Worm (Caenorhabditis elegans): ENCODE measurements around the gene egl-44.

The egl-44 gene

DNA sequence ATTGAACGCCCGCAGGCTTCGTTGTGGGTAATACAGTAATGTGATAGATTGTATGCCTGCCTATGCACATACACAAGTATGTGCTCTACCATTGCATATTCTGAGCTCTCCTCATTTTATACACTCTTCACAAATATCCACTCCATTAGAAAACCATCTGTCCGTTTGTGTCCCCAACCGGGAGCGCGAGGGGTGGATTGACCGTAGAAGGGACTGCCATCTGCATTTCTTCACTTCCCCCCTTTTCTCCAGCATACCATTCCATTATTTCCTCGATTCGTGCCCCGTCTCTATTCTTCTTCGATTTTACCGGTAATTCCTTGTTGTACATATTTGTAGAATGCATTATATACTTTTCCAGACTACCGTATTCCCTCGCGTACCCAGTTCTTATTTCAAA lies 4.5 kb downstream of the egl-44 start (continued):
- no peak for TF ChIP-seq dpl-1 (GFP tag; optimal IDR thresholded peaks at IDR 0.05)
- 0 out of 2 replicates have a peak, but pooled peaks have one; percentile 52 for TF ChIP-seq F26F4.8 (GFP tag; conservative IDR thresholded peaks at IDR 0.05)
- TF ChIP-seq unc-62 (GFP tag; optimal IDR thresholded peaks at IDR 0.05 in 1 of 2): peak in 1 of 2 experiments; percentile 46
- no peak for TF ChIP-seq unc-62 (tag; optimal IDR thresholded peaks at IDR 0.05)
- TF ChIP-seq saeg-2 (GFP tag; IDR thresholded peaks at IDR 0.05): no peak
- TF ChIP-seq R02D3.7 (tag; optimal IDR thresholded peaks at IDR 0.05): no peak
- no peak for TF ChIP-seq hif-1 (tag; optimal IDR thresholded peaks at IDR 0.05)
- TF ChIP-seq mep-1 (tag; optimal IDR thresholded peaks at IDR 0.05): no peak
- TF ChIP-seq F44E2.7 (GFP tag; IDR thresholded peaks at IDR 0.05): no peak
- no peak for TF ChIP-seq mxl-3 (GFP tag; optimal IDR thresholded peaks at IDR 0.05)
- no peak for TF ChIP-seq sdz-12 (GFP tag; optimal IDR thresholded peaks at IDR 0.05)
- TF ChIP-seq egl-43 (GFP tag; IDR thresholded peaks at IDR 0.05): 0 out of 2 replicates have a peak, but pooled peaks have one; percentile 7

- TF ChIP-seq mes-2 (tag; optimal IDR thresholded peaks at IDR 0.05; ENCODE audit: poor library complexity, severe bottlenecking): no peak
- peak; percentile 40 for TF ChIP-seq ceh-28 (tag; optimal IDR thresholded peaks at IDR 0.05)
- TF ChIP-seq unc-62 (GFP tag; optimal IDR thresholded peaks at IDR 0.05 in 1 of 2): no peak
- no peak for TF ChIP-seq unc-62 (tag; optimal IDR thresholded peaks at IDR 0.05)
- peak; percentile 22 for TF ChIP-seq hlh-11 (tag; optimal IDR thresholded peaks at IDR 0.05)
- peak; percentile 37 for TF ChIP-seq nhr-28 (tag; optimal IDR thresholded peaks at IDR 0.05)
- TF ChIP-seq aha-1 (tag): peak; percentile 73
- peak in 1 of 2 experiments; percentile 26 for TF ChIP-seq lsy-2 (tag; optimal IDR thresholded peaks at IDR 0.05)
- peak; percentile 59 for TF ChIP-seq hlh-30 (tag; optimal IDR thresholded peaks at IDR 0.05; ENCODE audit: insufficient read depth)
- TF ChIP-seq nhr-11 (tag; optimal IDR thresholded peaks at IDR 0.05): peak; percentile 54
These were observed 5.4 kb downstream of the egl-44 start for ce11 chrII:5933962-5934422.

DNA sequence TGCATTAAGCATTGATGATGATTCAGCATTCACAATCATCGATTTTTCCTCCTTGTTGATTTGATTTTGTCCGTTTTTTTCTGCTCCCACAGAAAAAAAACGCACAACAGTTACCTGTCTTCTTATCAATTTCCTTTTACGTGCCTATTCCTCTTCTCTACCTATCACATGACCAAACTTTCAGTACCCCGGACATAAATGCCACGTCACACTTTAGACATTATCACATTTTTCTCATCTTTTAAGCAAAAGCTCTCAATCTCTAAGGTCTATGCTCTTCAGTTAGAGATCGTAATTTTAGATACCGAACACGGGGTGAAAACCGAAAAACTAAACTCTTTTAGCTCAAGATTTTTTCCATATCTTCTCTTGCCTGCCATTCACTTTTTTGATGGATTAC lies 7.4 kb downstream of the egl-44 start:
- TF ChIP-seq D1046.2 (GFP tag; IDR thresholded peaks at IDR 0.05): no peak
- TF ChIP-seq dpl-1 (GFP tag; optimal IDR thresholded peaks at IDR 0.05): no peak
- TF ChIP-seq ceh-20 (GFP tag; IDR thresholded peaks at IDR 0.05): no peak
- TF ChIP-seq mes-2 (tag; optimal IDR thresholded peaks at IDR 0.05; ENCODE audit: poor library complexity, severe bottlenecking): peak; percentile 22
- TF ChIP-seq Y5F2A.4 (GFP tag; optimal IDR thresholded peaks at IDR 0.05): no peak
- TF ChIP-seq dve-1 (tag; optimal IDR thresholded peaks at IDR 0.05; ENCODE audit: insufficient read depth): peak; percentile 85
- no peak for TF ChIP-seq egl-43 (GFP tag; IDR thresholded peaks at IDR 0.05)
- TF ChIP-seq nhr-76 (tag; optimal IDR thresholded peaks at IDR 0.05): no peak
- peak; percentile 13 for TF ChIP-seq nhr-48 (tag; optimal IDR thresholded peaks at IDR 0.05)
- peak; percentile 66; the same call in 1 of the 2 replicates for TF ChIP-seq tra-1 (GFP tag; IDR thresholded peaks at IDR 0.05)
- peak; percentile 31 for TF ChIP-seq T20F7.1 (GFP tag; optimal IDR thresholded peaks at IDR 0.05)
- peak in 1 of 2 experiments; percentile 47 for TF ChIP-seq lsy-2 (tag; optimal IDR thresholded peaks at IDR 0.05)
- no peak for TF ChIP-seq ceh-32 (tag; optimal IDR thresholded peaks at IDR 0.05; ENCODE audit: poor library complexity)
- peak; percentile 71 for TF ChIP-seq pqm-1 (tag; optimal IDR thresholded peaks at IDR 0.05)
- TF ChIP-seq lin-15B (tag; optimal IDR thresholded peaks at IDR 0.05): no peak
- no peak for TF ChIP-seq unc-39 (tag; optimal IDR thresholded peaks at IDR 0.05)
- no peak for TF ChIP-seq zip-2 (tag; optimal IDR thresholded peaks at IDR 0.05)
- no peak for TF ChIP-seq ZK337.2 (GFP tag; IDR thresholded peaks at IDR 0.05)
- no peak for TF ChIP-seq F44E2.7 (GFP tag; IDR thresholded peaks at IDR 0.05)
- TF ChIP-seq daf-12 (tag; optimal IDR thresholded peaks at IDR 0.05): no peak
- peak; percentile 56; the same call in 1 of the 2 replicates for TF ChIP-seq php-3 (GFP tag; IDR thresholded peaks at IDR 0.05)
- no peak for TF ChIP-seq F49E8.2 (tag; optimal IDR thresholded peaks at IDR 0.05; ENCODE audit: borderline replicate concordance)
- peak; percentile 64 for TF ChIP-seq nhr-28 (tag; optimal IDR thresholded peaks at IDR 0.05)
- no peak for TF ChIP-seq nhr-111 (GFP tag; optimal IDR thresholded peaks at IDR 0.05)
- peak in 1 of 2 experiments; percentile 66 for TF ChIP-seq hif-1 (tag; optimal IDR thresholded peaks at IDR 0.05)
- peak; percentile 9 for TF ChIP-seq mxl-3 (GFP tag; optimal IDR thresholded peaks at IDR 0.05)
- no peak; the same call in 1 of the 2 replicates for TF ChIP-seq zfp-3 (GFP tag; conservative IDR thresholded peaks at IDR 0.05)
- TF ChIP-seq F37D6.2 (tag; optimal IDR thresholded peaks at IDR 0.05): no peak
- TF ChIP-seq dmd-6 (GFP tag; IDR thresholded peaks at IDR 0.05): peak; percentile 87
- no peak for TF ChIP-seq fos-1 (tag; optimal IDR thresholded peaks at IDR 0.05)
- TF ChIP-seq madf-5 (GFP tag; IDR thresholded peaks at IDR 0.05): no peak
- TF ChIP-seq tag-97 (GFP tag; IDR thresholded peaks at IDR 0.05): no peak
- TF ChIP-seq daf-8 (GFP tag; IDR thresholded peaks at IDR 0.05): no peak
- TF ChIP-seq nhr-77 (tag; optimal IDR thresholded peaks at IDR 0.05): peak; percentile 73
- TF ChIP-seq hlh-11 (tag; optimal IDR thresholded peaks at IDR 0.05): peak; percentile 74

Measured in whole organism, L4 larva.